Worm (Caenorhabditis elegans) whole organism, L2 larva: ENCODE results near the gene R160.5.

Experiments
- mdl-1 ChIP-seq, 2 experiments: fragments of 150-350 bp in 1 of 2; sonication (generic microtip) in 1 of 2; optimal IDR thresholded peaks; 2 replicates each; lab custom pipeline; 2017; ENCODE audit warnings: missing biosample characterization in 2 of 2, missing genetic modification characterization in 2 of 2
- nhr-129 ChIP-seq: fragments of 150-350 bp; optimal IDR thresholded peaks from 2 replicates; lab custom pipeline; 2014; ENCODE audit warnings: missing biosample characterization, missing genetic modification characterization

DNA sequence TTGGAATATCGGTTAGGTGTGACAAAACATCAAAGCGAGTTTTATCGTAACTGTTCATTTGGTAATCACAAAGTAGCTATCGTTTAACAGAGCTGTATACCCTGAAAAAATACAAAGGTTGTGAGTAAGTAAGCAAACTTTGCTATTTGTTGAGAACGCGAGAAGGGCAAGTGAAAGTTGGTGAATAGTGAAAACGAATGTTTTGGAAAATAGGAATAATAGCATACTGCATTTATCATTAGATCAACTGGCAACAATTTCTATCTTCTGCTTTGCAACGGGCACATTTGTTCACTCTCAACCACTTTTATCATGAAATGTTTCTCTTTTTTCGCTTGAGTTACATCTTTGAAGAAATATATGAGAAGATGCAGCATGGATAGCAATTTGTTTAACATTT is 41.8 kb downstream of the R160.5 start, which contains the start of gene C24A8.5:
- TF ChIP-seq nhr-129 (tag; lab: Kevin White, UChicago): no peak
- TF ChIP-seq mdl-1 (tag; optimal IDR thresholded peaks at IDR 0.05; lab: Kevin White, UChicago): no peak
